Worm (Caenorhabditis elegans) whole organism, L4 larva: ENCODE measurements around the gene ZK1320.5.

Experiments used
- D1046.2 ChIP-seq: fragments of 200-800 bp; sonication (Bioruptor generic); IDR thresholded peaks from 2 replicates; pipeline ENCODE4 v1.3.6; 2022; ENCODE audit warnings: missing genetic modification characterization, missing compliant biosample characterization
- F10B5.3 ChIP-seq: sonication (generic microtip); optimal IDR thresholded peaks from 2 replicates; lab custom pipeline; 2016; ENCODE audit warnings: mild to moderate bottlenecking, missing genetic modification characterization, missing compliant biosample characterization
- F26F4.8 ChIP-seq: fragments of 200-800 bp; sonication (Bioruptor generic); conservative IDR thresholded peaks from 2 replicates; pipeline ENCODE4 v1.3.6; 2022; ENCODE audit warnings: missing genetic modification characterization, missing compliant biosample characterization
- F37D6.2 ChIP-seq: sonication (generic microtip); optimal IDR thresholded peaks from 2 replicates; lab custom pipeline; 2016; ENCODE audit warnings: mild to moderate bottlenecking, missing genetic modification characterization, missing compliant biosample characterization
- T20F7.1 ChIP-seq: fragments of 200-800 bp; sonication (Bioruptor generic); optimal IDR thresholded peaks from 2 replicates; lab custom pipeline; 2018; ENCODE audit warnings: mild to moderate bottlenecking, missing genetic modification characterization, missing compliant biosample characterization
- T26A8.4 ChIP-seq: fragments of 200-800 bp; sonication (Bioruptor generic); IDR thresholded peaks from 2 replicates; pipeline ENCODE4 v1.3.6; 2022; ENCODE audit warnings: missing genetic modification characterization, missing compliant biosample characterization
- Y105C5A.15 ChIP-seq: fragments of 200-800 bp; sonication (Bioruptor generic); IDR thresholded peaks from 2 replicates; pipeline ENCODE4 v1.3.6; 2022; ENCODE audit warnings: missing genetic modification characterization, missing compliant biosample characterization
- Y75B8A.6 ChIP-seq: fragments of 200-800 bp; sonication (Bioruptor generic); IDR thresholded peaks from 2 replicates; pipeline ENCODE4 v1.3.6; 2022; ENCODE audit warnings: missing genetic modification reagents, missing genetic modification characterization, missing compliant biosample characterization
- ZK337.2 ChIP-seq: fragments of 200-800 bp; sonication (Bioruptor generic); IDR thresholded peaks from 2 replicates; pipeline ENCODE4 v1.3.6; 2022; ENCODE audit warnings: missing genetic modification reagents, missing genetic modification characterization, missing compliant biosample characterization
- aha-1 ChIP-seq: fragments of 150-350 bp; peaks from one replicate; lab custom pipeline; 2014; ENCODE audit warnings: missing biosample characterization, missing genetic modification characterization
- arid-1 ChIP-seq: fragments of 200-800 bp; sonication (Bioruptor generic); conservative IDR thresholded peaks from 2 replicates; pipeline ENCODE4 v1.3.6; 2022; ENCODE audit warnings: missing genetic modification reagents, missing genetic modification characterization, missing compliant biosample characterization
- ceh-20 ChIP-seq: fragments of 200-800 bp; sonication (Bioruptor generic); IDR thresholded peaks from 2 replicates; pipeline ENCODE4 v1.3.6; 2022; ENCODE audit warnings: missing genetic modification reagents, missing genetic modification characterization, missing compliant biosample characterization
- ceh-28 ChIP-seq: fragments of 150-350 bp; optimal IDR thresholded peaks from 2 replicates; lab custom pipeline; 2014; ENCODE audit warnings: missing biosample characterization, missing genetic modification reagents, missing genetic modification characterization
- ceh-82 ChIP-seq: sonication (generic microtip); optimal IDR thresholded peaks from 2 replicates; lab custom pipeline; 2017; ENCODE audit warnings: missing biosample characterization, missing genetic modification characterization
- daf-12 ChIP-seq: fragments of 150-350 bp; optimal IDR thresholded peaks from 2 replicates; lab custom pipeline; 2014; ENCODE audit warnings: missing biosample characterization, missing genetic modification reagents, missing genetic modification characterization
- daf-19 ChIP-seq: fragments of 200-800 bp; sonication (Bioruptor generic); conservative IDR thresholded peaks from 2 replicates; pipeline ENCODE4 v1.3.6; 2022; ENCODE audit warnings: missing genetic modification characterization, missing compliant biosample characterization
- dmd-9 ChIP-seq: fragments of 200-800 bp; sonication (Bioruptor generic); IDR thresholded peaks from 2 replicates; pipeline ENCODE4 v1.3.6; 2022; ENCODE audit warnings: missing genetic modification reagents, missing genetic modification characterization, missing compliant biosample characterization
- duxl-1 ChIP-seq: sonication (generic microtip); optimal IDR thresholded peaks from 2 replicates; lab custom pipeline; 2016; ENCODE audit warnings: mild to moderate bottlenecking, missing genetic modification characterization, moderate library complexity, missing compliant biosample characterization; ENCODE audit not compliant: poor library complexity
- dve-1 ChIP-seq: sonication (generic microtip); optimal IDR thresholded peaks from 2 replicates; lab custom pipeline; 2017; ENCODE audit warnings: antibody characterized with exemption, mild to moderate bottlenecking, missing genetic modification characterization, missing compliant biosample characterization; ENCODE audit not compliant: insufficient read depth
- egl-43 ChIP-seq: fragments of 200-800 bp; sonication (Bioruptor generic); IDR thresholded peaks from 2 replicates; pipeline ENCODE4 v1.3.6; 2022; ENCODE audit warnings: missing genetic modification reagents, missing genetic modification characterization, missing compliant biosample characterization
- hlh-30 ChIP-seq: sonication (generic microtip); optimal IDR thresholded peaks from 2 replicates; lab custom pipeline; 2017; ENCODE audit warnings: antibody characterized with exemption, mild to moderate bottlenecking, missing genetic modification characterization, missing compliant biosample characterization; ENCODE audit not compliant: insufficient read depth
- hmg-1.1 ChIP-seq: fragments of 200-800 bp; sonication (Bioruptor generic); IDR thresholded peaks from 2 replicates; pipeline ENCODE4 v1.3.6; 2022; ENCODE audit warnings: missing genetic modification reagents, missing genetic modification characterization, missing compliant biosample characterization
- lin-29 ChIP-seq: fragments of 200-800 bp; sonication (Bioruptor generic); IDR thresholded peaks from 2 replicates; pipeline ENCODE4 v1.3.6; 2022; ENCODE audit warnings: missing genetic modification reagents, missing genetic modification characterization, missing compliant biosample characterization
- lin-38 ChIP-seq: fragments of 200-800 bp; sonication (Bioruptor generic); IDR thresholded peaks from 2 replicates; pipeline ENCODE4 v1.3.6; 2022; ENCODE audit warnings: missing genetic modification reagents, missing genetic modification characterization, missing compliant biosample characterization
- lsy-2 ChIP-seq, 2 experiments: fragments of 150-350 bp in 1 of 2; sonication (generic microtip) in 1 of 2; optimal IDR thresholded peaks; 2 replicates each; lab custom pipeline; 2014 to 2017; ENCODE audit warnings: missing biosample characterization in 2 of 2, missing genetic modification characterization in 2 of 2
- madf-5 ChIP-seq, 2 experiments: fragments of 200-800 bp; sonication (Bioruptor generic); IDR thresholded peaks; 2 replicates each; pipeline ENCODE4 v1.3.6; 2022; ENCODE audit warnings: missing compliant biosample characterization in 2 of 2, missing genetic modification characterization in 2 of 2
- mdl-1 ChIP-seq, 2 experiments: fragments of 150-350 bp in 1 of 2; sonication (generic microtip) in 1 of 2; optimal IDR thresholded peaks; 2 replicates each; lab custom pipeline; 2014 to 2017; ENCODE audit warnings: missing biosample characterization in 2 of 2, missing genetic modification characterization in 2 of 2
- mdt-29 ChIP-seq: fragments of 200-800 bp; sonication (Bioruptor generic); IDR thresholded peaks from 2 replicates; pipeline ENCODE4 v1.3.6; 2022; ENCODE audit warnings: missing genetic modification reagents, missing genetic modification characterization, missing compliant biosample characterization
- mep-1 ChIP-seq: fragments of 150-350 bp; sonication (generic microtip); optimal IDR thresholded peaks from 3 replicates; lab custom pipeline; 2014; ENCODE audit warnings: missing biosample characterization, missing genetic modification characterization
- mes-2 ChIP-seq: sonication (generic microtip); optimal IDR thresholded peaks from 2 replicates; lab custom pipeline; 2016; ENCODE audit warnings: missing genotype, mild to moderate bottlenecking, missing genetic modification characterization, missing compliant biosample characterization; ENCODE audit not compliant: poor library complexity, severe bottlenecking
- mxl-2 ChIP-seq: fragments of 200-800 bp; sonication (Bioruptor generic); conservative IDR thresholded peaks from 2 replicates; pipeline ENCODE4 v1.3.6; 2022; ENCODE audit warnings: missing genetic modification reagents, missing genetic modification characterization, missing compliant biosample characterization
- mxl-3 ChIP-seq: fragments of 200-800 bp; sonication (Bioruptor generic); optimal IDR thresholded peaks from 2 replicates; lab custom pipeline; 2018; ENCODE audit warnings: mild to moderate bottlenecking, missing genetic modification characterization, missing compliant biosample characterization
- nhr-102 ChIP-seq: sonication (generic microtip); optimal IDR thresholded peaks from 2 replicates; lab custom pipeline; 2016; ENCODE audit warnings: mild to moderate bottlenecking, missing genetic modification characterization, moderate library complexity, missing compliant biosample characterization
- nhr-11 ChIP-seq: fragments of 150-350 bp; optimal IDR thresholded peaks from 2 replicates; lab custom pipeline; 2014; ENCODE audit warnings: missing biosample characterization, missing genetic modification characterization
- nhr-111 ChIP-seq: fragments of 200-800 bp; sonication (Bioruptor generic); optimal IDR thresholded peaks from 2 replicates; lab custom pipeline; 2018; ENCODE audit warnings: mild to moderate bottlenecking, missing genetic modification characterization, missing compliant biosample characterization
- nhr-237 ChIP-seq: sonication (generic microtip); optimal IDR thresholded peaks from 2 replicates; lab custom pipeline; 2017; ENCODE audit warnings: missing biosample characterization, missing genetic modification characterization
- nhr-25 ChIP-seq: sonication (generic microtip); optimal IDR thresholded peaks from 2 replicates; lab custom pipeline; 2017; ENCODE audit warnings: missing genetic modification characterization, mild to moderate bottlenecking, missing compliant biosample characterization, antibody characterized with exemption, moderate library complexity, borderline replicate concordance; ENCODE audit not compliant: insufficient read depth
- nhr-28 ChIP-seq: fragments of 150-350 bp; optimal IDR thresholded peaks from 2 replicates; lab custom pipeline; 2014; ENCODE audit warnings: missing biosample characterization, missing genetic modification characterization
- pqm-1 ChIP-seq: sonication (generic microtip); optimal IDR thresholded peaks from 2 replicates; lab custom pipeline; 2017; ENCODE audit warnings: missing biosample characterization, missing genetic modification characterization
- rbr-2 ChIP-seq: sonication (generic microtip); optimal IDR thresholded peaks from 2 replicates; lab custom pipeline; 2016; ENCODE audit warnings: missing genotype, missing genetic modification characterization, missing compliant biosample characterization
- sdz-12 ChIP-seq: fragments of 200-800 bp; sonication (Bioruptor generic); optimal IDR thresholded peaks from 2 replicates; lab custom pipeline; 2018; ENCODE audit warnings: mild to moderate bottlenecking, missing genetic modification characterization, missing compliant biosample characterization
- skn-1 ChIP-seq: fragments of 150-350 bp; optimal IDR thresholded peaks from 2 replicates; lab custom pipeline; 2014; ENCODE audit warnings: missing biosample characterization, missing genetic modification characterization
- spr-3 ChIP-seq: fragments of 200-800 bp; sonication (Bioruptor generic); optimal IDR thresholded peaks from 2 replicates; lab custom pipeline; 2018; ENCODE audit warnings: mild to moderate bottlenecking, missing genetic modification characterization, missing compliant biosample characterization
- tag-97 ChIP-seq: fragments of 200-800 bp; sonication (Bioruptor generic); IDR thresholded peaks from 2 replicates; pipeline ENCODE4 v1.3.6; 2022; ENCODE audit warnings: missing genetic modification characterization, missing compliant biosample characterization
- unc-130 ChIP-seq: sonication (generic microtip); optimal IDR thresholded peaks from 2 replicates; lab custom pipeline; 2016; ENCODE audit warnings: missing genetic modification reagents, missing genetic modification characterization, missing compliant biosample characterization
- unc-39 ChIP-seq: sonication (generic microtip); optimal IDR thresholded peaks from 2 replicates; lab custom pipeline; 2017; ENCODE audit warnings: missing biosample characterization, missing genetic modification characterization
- zfp-2 ChIP-seq: sonication (generic microtip); optimal IDR thresholded peaks from 2 replicates; lab custom pipeline; 2016; ENCODE audit warnings: mild to moderate bottlenecking, missing genetic modification characterization, missing compliant biosample characterization
- zip-11 ChIP-seq: fragments of 200-800 bp; sonication (Bioruptor generic); IDR thresholded peaks from 2 replicates; pipeline ENCODE4 v1.3.6; 2022; ENCODE audit warnings: missing genetic modification characterization, missing compliant biosample characterization
- ztf-11 ChIP-seq: fragments of 150-350 bp; optimal IDR thresholded peaks from 2 replicates; lab custom pipeline; 2014; ENCODE audit warnings: missing biosample characterization, missing genetic modification characterization

Gene ZK1320.5

ce11 chrII:9617039-9617901 is 48.2 kb downstream of the ZK1320.5 start, which contains the start of gene hal-3:
hal-3 (minus strand) TSS chrII:9617125.
- TF ChIP-seq nhr-237 (tag; lab: Kevin White, UChicago) (peak; percentile 10), pqm-1 (tag; lab: Kevin White, UChicago) (no peak), mdt-29 (GFP tag; lab: Robert Waterston, UW) (peak; percentile 39; the same call in 1 of the 2 replicates), mes-2 (tag; lab: Kevin White, UChicago) (peak; percentile 64), daf-19 (GFP tag; lab: Robert Waterston, UW) (no peak), unc-39 (tag; lab: Kevin White, UChicago) (no peak), T26A8.4 (GFP tag; lab: Robert Waterston, UW) (peak; percentile 39; the same call in 1 of the 2 replicates), nhr-28 (tag; lab: Kevin White, UChicago) (no peak), arid-1 (peak; percentile 47; the same call in 1 of the 2 replicates), Y75B8A.6 (GFP tag; lab: Robert Waterston, UW) (no peak), F37D6.2 (no peak), duxl-1 (peak; percentile 38), D1046.2 (GFP tag; lab: Robert Waterston, UW) (no peak), hlh-30 (tag; lab: Kevin White, UChicago) (no peak), nhr-25 (tag; lab: Kevin White, UChicago) (peak; percentile 20), Y105C5A.15 (GFP tag; lab: Robert Waterston, UW) (no peak), sdz-12 (GFP tag; lab: Kevin White, UChicago) (peak; percentile 18), zip-11 (no peak), ceh-20 (GFP tag; lab: Robert Waterston, UW) (no peak), skn-1 (tag; lab: Kevin White, UChicago) (no peak), aha-1 (tag; lab: Kevin White, UChicago) (peak; percentile 75), mdl-1 (tag; optimal IDR thresholded peaks at IDR 0.05; lab: Kevin White, UChicago) (no peak), ztf-11 (tag; lab: Kevin White, UChicago) (no peak), madf-5 (GFP tag; IDR thresholded peaks at IDR 0.05; lab: Robert Waterston, UW) (no peak), F26F4.8 (no peak), hmg-1.1 (GFP tag; lab: Robert Waterston, UW) (peak; percentile 14; the same call in 1 of the 2 replicates), ceh-28 (tag; lab: Kevin White, UChicago) (peak; percentile 67), dmd-9 (GFP tag; lab: Robert Waterston, UW) (no peak), ceh-82 (tag; lab: Kevin White, UChicago) (no peak), zfp-2 (no peak), unc-130 (GFP tag; lab: Kevin White, UChicago) (no peak), egl-43 (GFP tag; lab: Robert Waterston, UW) (0 out of 2 replicates have a peak, but pooled peaks have one; percentile 9), dve-1 (tag; lab: Kevin White, UChicago) (no peak), mxl-3 (no peak), lin-29 (no peak), F10B5.3 (tag; lab: Kevin White, UChicago) (peak; percentile 25), nhr-102 (tag; lab: Kevin White, UChicago) (peak; percentile 18), spr-3 (GFP tag; lab: Kevin White, UChicago) (no peak), tag-97 (GFP tag; lab: Robert Waterston, UW) (no peak), nhr-11 (tag; lab: Kevin White, UChicago) (no peak), rbr-2 (tag; lab: Kevin White, UChicago) (no peak), nhr-111 (no peak), lsy-2 (tag; optimal IDR thresholded peaks at IDR 0.05; lab: Kevin White, UChicago) (no peak), lin-38 (0 out of 2 replicates have a peak, but pooled peaks have one; percentile 33), mxl-2 (GFP tag; lab: Robert Waterston, UW) (no peak), daf-12 (tag; lab: Kevin White, UChicago) (no peak), T20F7.1 (GFP tag; lab: Kevin White, UChicago) (no peak), mep-1 (tag; lab: Kevin White, UChicago) (peak; percentile 31), ZK337.2 (GFP tag; lab: Robert Waterston, UW) (no peak)
